Fruit fly (Drosophila melanogaster) whole organism, embryonic: ENCODE measurements around the gene CG42727.

Experiments
- Atf-2 ChIP-seq: fragments of 200-800 bp; sonication (Bioruptor generic); optimal IDR thresholded peaks from 2 replicates; lab custom pipeline; 2016; ENCODE audit warnings: missing biosample characterization, missing genetic modification characterization
- CG10147 ChIP-seq: fragments of 200-800 bp; sonication (Bioruptor generic); optimal IDR thresholded peaks from 2 replicates; lab custom pipeline; 2019; ENCODE audit warnings: missing biosample characterization, mild to moderate bottlenecking, missing genetic modification characterization, moderate library complexity
- CG10267 ChIP-seq: fragments of 200-800 bp; sonication (Bioruptor generic); optimal IDR thresholded peaks from 2 replicates; lab custom pipeline; 2018; ENCODE audit warnings: missing biosample characterization, mild to moderate bottlenecking, missing genetic modification characterization, moderate library complexity
- CG10654 ChIP-seq: fragments of 200-800 bp; sonication (Bioruptor generic); optimal IDR thresholded peaks from 2 replicates; lab custom pipeline; 2016; ENCODE audit warnings: missing biosample characterization, missing genetic modification characterization
- CG11398 ChIP-seq: fragments of 200-800 bp; sonication (Bioruptor generic); optimal IDR thresholded peaks from 2 replicates; lab custom pipeline; 2016; ENCODE audit warnings: missing biosample characterization, missing genetic modification characterization
- CG11723 ChIP-seq: fragments of 200-800 bp; sonication (Bioruptor generic); optimal IDR thresholded peaks from 2 replicates; lab custom pipeline; 2017; ENCODE audit warnings: missing biosample characterization, mild to moderate bottlenecking, missing genetic modification characterization
- CG12942 ChIP-seq: fragments of 200-800 bp; sonication (Bioruptor generic); optimal IDR thresholded peaks from 3 replicates; lab custom pipeline; 2016; ENCODE audit warnings: missing biosample characterization, missing genetic modification characterization
- CG13775 ChIP-seq: fragments of 200-800 bp; sonication (Bioruptor generic); optimal IDR thresholded peaks from 3 replicates; lab custom pipeline; 2017; ENCODE audit warnings: missing biosample characterization, mild to moderate bottlenecking, missing genetic modification characterization
- CG14667 ChIP-seq: fragments of 200-800 bp; sonication (Bioruptor generic); IDR thresholded peaks from 2 replicates; pipeline ENCODE4 v1.3.6; 2022; ENCODE audit warnings: missing biosample characterization, missing genetic modification characterization
- CG15269 ChIP-seq: fragments of 200-800 bp; sonication (Bioruptor generic); optimal IDR thresholded peaks from 2 replicates; lab custom pipeline; 2018; ENCODE audit warnings: missing biosample characterization, mild to moderate bottlenecking, missing genetic modification characterization, moderate library complexity
- CG1602 ChIP-seq: fragments of 200-800 bp; sonication (Bioruptor generic); optimal IDR thresholded peaks from 3 replicates; lab custom pipeline; 2016; ENCODE audit warnings: missing biosample characterization, missing genetic modification characterization
- CG16863 ChIP-seq: fragments of 200-800 bp; sonication (Bioruptor generic); optimal IDR thresholded peaks from 3 replicates; lab custom pipeline; 2016; ENCODE audit warnings: missing biosample characterization, missing genetic modification characterization
- CG17186 ChIP-seq: fragments of 200-800 bp; sonication (Bioruptor generic); optimal IDR thresholded peaks from 3 replicates; lab custom pipeline; 2017; ENCODE audit warnings: missing biosample characterization, missing genetic modification reagents, missing genetic modification characterization
- CG17829 ChIP-seq: fragments of 200-800 bp; optimal IDR thresholded peaks from 2 replicates; lab custom pipeline; 2019; ENCODE audit warnings: missing biosample characterization, mild to moderate bottlenecking, missing genetic modification characterization, moderate library complexity
- CG1832 ChIP-seq: fragments of 200-800 bp; sonication (Bioruptor generic); optimal IDR thresholded peaks from 2 replicates; lab custom pipeline; 2017; ENCODE audit warnings: missing biosample characterization, mild to moderate bottlenecking, missing genetic modification characterization, inconsistent platforms
- CG34422 ChIP-seq: fragments of 200-800 bp; sonication (Bioruptor generic); IDR thresholded peaks from 3 replicates; pipeline ENCODE4 v1.3.6; 2022; ENCODE audit warnings: missing biosample characterization, missing genetic modification characterization
- CG3847 ChIP-seq: fragments of 200-800 bp; sonication (Bioruptor generic); IDR thresholded peaks from 2 replicates; pipeline ENCODE4 v1.3.6; 2022; ENCODE audit warnings: missing biosample characterization, missing genetic modification characterization
- CG43689 ChIP-seq: fragments of 200-800 bp; sonication (Bioruptor generic); IDR thresholded peaks from 2 replicates; pipeline ENCODE4 v1.3.6; 2022; ENCODE audit warnings: missing biosample characterization, missing genetic modification characterization
- CG6854 ChIP-seq: fragments of 200-800 bp; sonication (Bioruptor generic); optimal IDR thresholded peaks from 3 replicates; lab custom pipeline; 2017; ENCODE audit warnings: missing biosample characterization, mild to moderate bottlenecking, missing genetic modification characterization
- CG7357 ChIP-seq: fragments of 200-800 bp; sonication (Bioruptor generic); IDR thresholded peaks from 3 replicates; pipeline ENCODE4 v1.3.6; 2022; ENCODE audit warnings: missing biosample characterization, missing genetic modification characterization
- CG7372 ChIP-seq: fragments of 200-800 bp; sonication (Bioruptor generic); IDR thresholded peaks from 2 replicates; pipeline ENCODE4 v1.3.6; 2022; ENCODE audit warnings: missing biosample characterization, missing genetic modification characterization
- CG8924 ChIP-seq: fragments of 200-800 bp; optimal IDR thresholded peaks from 3 replicates; lab custom pipeline; 2019; ENCODE audit warnings: missing biosample characterization, mild to moderate bottlenecking, missing genetic modification characterization, moderate library complexity
- Dad ChIP-seq: fragments of 200-800 bp; sonication (Bioruptor generic); optimal IDR thresholded peaks from 3 replicates; lab custom pipeline; 2016; ENCODE audit warnings: missing biosample characterization, missing genetic modification characterization
- Dref ChIP-seq: fragments of 200-800 bp; sonication (Bioruptor generic); IDR thresholded peaks from 2 replicates; pipeline ENCODE4 v1.3.6; 2022; ENCODE audit warnings: missing biosample characterization, missing genetic modification characterization
- ERR ChIP-seq: fragments of 200-800 bp; sonication (Bioruptor generic); optimal IDR thresholded peaks from 2 replicates; lab custom pipeline; 2016; ENCODE audit warnings: missing biosample characterization, missing genetic modification characterization
- Eip74EF ChIP-seq, 2 experiments: fragments of 200-800 bp in 1 of 2; fragments of >200 bp in 1 of 2; sonication (Bioruptor generic) in 1 of 2; optimal IDR thresholded peaks; 2 replicates each; lab custom pipeline; 2017 to 2019; ENCODE audit warnings: missing biosample characterization in 2 of 2, missing genetic modification characterization in 2 of 2, mild to moderate bottlenecking in 1 of 2, moderate library complexity in 1 of 2
- Hey ChIP-seq: fragments of 200-800 bp; sonication (Bioruptor generic); optimal IDR thresholded peaks from 3 replicates; lab custom pipeline; 2018; ENCODE audit warnings: missing biosample characterization, mild to moderate bottlenecking, missing genetic modification characterization
- Hmr ChIP-seq: fragments of 200-800 bp; sonication (Bioruptor generic); optimal IDR thresholded peaks from 3 replicates; lab custom pipeline; 2017; ENCODE audit warnings: mild to moderate bottlenecking, missing biosample characterization, missing genetic modification reagents, missing genetic modification characterization
- Oaz ChIP-seq: fragments of 200-800 bp; sonication (Bioruptor generic); IDR thresholded peaks from 2 replicates; pipeline ENCODE4 v1.3.6; 2022; ENCODE audit warnings: missing biosample characterization, missing genetic modification characterization
- ase ChIP-seq: fragments of 200-800 bp; sonication (Bioruptor generic); IDR thresholded peaks from 3 replicates; pipeline ENCODE4 v1.3.6; 2022; ENCODE audit warnings: missing biosample characterization, missing genetic modification characterization
- ato ChIP-seq: fragments of 200-800 bp; sonication (Bioruptor generic); IDR thresholded peaks from 2 replicates; pipeline ENCODE4 v1.3.6; 2022; ENCODE audit warnings: missing biosample characterization, missing genetic modification characterization; ENCODE audit not compliant: partially characterized antibody
- disco-r ChIP-seq: fragments of 200-800 bp; sonication (Bioruptor generic); optimal IDR thresholded peaks from 2 replicates; lab custom pipeline; 2016; ENCODE audit warnings: missing biosample characterization, missing genetic modification characterization
- ftz-f1 ChIP-seq: fragments of 200-800 bp; sonication (Bioruptor generic); optimal IDR thresholded peaks from 2 replicates; lab custom pipeline; 2016; ENCODE audit warnings: missing biosample characterization, missing genetic modification characterization
- gcm ChIP-seq: fragments of 200-800 bp; sonication (Bioruptor generic); optimal IDR thresholded peaks from 2 replicates; lab custom pipeline; 2019; ENCODE audit warnings: missing biosample characterization, mild to moderate bottlenecking, missing genetic modification characterization, moderate library complexity
- grn ChIP-seq: fragments of 200-800 bp; sonication (Bioruptor generic); optimal IDR thresholded peaks from 3 replicates; lab custom pipeline; 2017; ENCODE audit warnings: missing biosample characterization, missing genetic modification characterization
- hkb ChIP-seq, 2 experiments: fragments of 200-800 bp in 1 of 2; fragments of >200 bp in 1 of 2; sonication (Bioruptor generic) in 1 of 2; IDR thresholded peaks in 1 of 2; optimal IDR thresholded peaks in 1 of 2; 2 replicates each; pipeline versions ENCODE4 v1.3.6 to Lab custom; 2017 to 2022; ENCODE audit warnings: missing biosample characterization in 1 of 2, missing genetic modification characterization in 1 of 2
- ind ChIP-seq: fragments of 200-800 bp; sonication (Bioruptor generic); optimal IDR thresholded peaks from 3 replicates; lab custom pipeline; 2016; ENCODE audit warnings: missing biosample characterization, missing genetic modification characterization
- inv ChIP-seq: fragments of 200-800 bp; sonication (Bioruptor generic); IDR thresholded peaks from 2 replicates; pipeline ENCODE4 v1.3.6; 2022; ENCODE audit warnings: missing biosample characterization, missing genetic modification characterization; ENCODE audit not compliant: partially characterized antibody
- jing ChIP-seq: fragments of 200-800 bp; sonication (Bioruptor generic); optimal IDR thresholded peaks from 2 replicates; lab custom pipeline; 2018; ENCODE audit warnings: missing biosample characterization, mild to moderate bottlenecking, missing genetic modification characterization
- mirr ChIP-seq: fragments of 200-800 bp; sonication (Bioruptor generic); optimal IDR thresholded peaks from 3 replicates; lab custom pipeline; 2018; ENCODE audit warnings: missing biosample characterization, mild to moderate bottlenecking, missing genetic modification characterization
- p53 ChIP-seq: fragments of 200-800 bp; sonication (Bioruptor generic); optimal IDR thresholded peaks from 2 replicates; lab custom pipeline; 2016; ENCODE audit warnings: missing biosample characterization, missing genetic modification characterization
- peb ChIP-seq: fragments of 200-800 bp; sonication (Bioruptor generic); IDR thresholded peaks from 2 replicates; pipeline ENCODE4 v1.3.6; 2022; ENCODE audit warnings: missing biosample characterization, missing genetic modification characterization
- psq ChIP-seq: fragments of 200-800 bp; sonication (Bioruptor generic); optimal IDR thresholded peaks from 2 replicates; lab custom pipeline; 2017; ENCODE audit warnings: missing biosample characterization, missing genetic modification characterization
- sens-2 ChIP-seq: fragments of 200-800 bp; sonication (Bioruptor generic); IDR thresholded peaks from 2 replicates; pipeline ENCODE4 v1.3.6; 2022; ENCODE audit warnings: missing biosample characterization, missing genetic modification characterization
- shn ChIP-seq: fragments of 200-800 bp; sonication (Bioruptor generic); optimal IDR thresholded peaks from 3 replicates; lab custom pipeline; 2016; ENCODE audit warnings: missing biosample characterization, missing genetic modification characterization
- slp2 ChIP-seq: fragments of 200-800 bp; sonication (Bioruptor generic); optimal IDR thresholded peaks from 2 replicates; lab custom pipeline; 2016; ENCODE audit warnings: missing biosample characterization, missing genetic modification characterization
- sna ChIP-seq: fragments of 200-800 bp; sonication (Bioruptor generic); IDR thresholded peaks from 2 replicates; pipeline ENCODE4 v1.3.6; 2022; ENCODE audit warnings: missing biosample characterization, missing genetic modification characterization; ENCODE audit not compliant: partially characterized antibody
- stc ChIP-seq: fragments of 200-800 bp; sonication (Bioruptor generic); IDR thresholded peaks from 2 replicates; pipeline ENCODE4 v1.3.6; 2022; ENCODE audit warnings: missing biosample characterization, missing genetic modification characterization
- vfl ChIP-seq: fragments of 200-800 bp; sonication (Bioruptor generic); optimal IDR thresholded peaks from 2 replicates; lab custom pipeline; 2016; ENCODE audit warnings: missing biosample characterization, missing genetic modification characterization
- wor ChIP-seq: fragments of 200-800 bp; sonication (Bioruptor generic); IDR thresholded peaks from 2 replicates; pipeline ENCODE4 v1.3.6; 2022; ENCODE audit warnings: missing biosample characterization, missing genetic modification characterization
- zfh2 ChIP-seq: fragments of 200-800 bp; sonication (Bioruptor generic); optimal IDR thresholded peaks from 2 replicates; lab custom pipeline; 2016; ENCODE audit warnings: missing biosample characterization, missing genetic modification characterization

CG42727 gene

DNA sequence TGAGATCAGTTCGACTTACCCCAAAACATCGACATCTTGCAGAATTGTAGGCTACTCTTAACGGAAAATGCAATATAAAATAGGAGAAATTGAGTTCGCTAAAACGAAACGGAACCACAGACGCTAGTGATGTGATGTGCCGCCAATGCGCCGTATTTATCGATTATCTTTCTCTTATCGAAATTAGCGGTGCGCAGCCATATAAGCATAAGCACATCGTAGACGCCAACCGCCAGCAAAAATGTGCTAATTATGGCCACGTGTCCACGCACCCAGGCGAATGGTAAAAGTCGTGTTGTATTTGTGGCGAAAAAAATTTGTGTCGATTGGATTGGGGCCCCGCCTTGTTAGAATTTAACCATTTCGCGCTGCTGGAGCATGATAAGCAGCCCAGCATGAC is 14.9 kb upstream of the CG42727 start, which contains the start of the genes Fkbp39 and Cyfip (continued):
- TF ChIP-seq Dref (GFP tag; lab: Robert Waterston, UW) (peak; percentile 99), CG17186 (peak; percentile 98), Hmr (GFP tag; lab: Kevin White, UChicago) (peak; percentile 78), sens-2 (no peak), CG12942 (peak; percentile 8), Oaz (GFP tag; lab: Robert Waterston, UW) (no peak), peb (GFP tag; lab: Robert Waterston, UW) (no peak), disco-r (GFP tag; lab: Kevin White, UChicago) (no peak), mirr (GFP tag; lab: Kevin White, UChicago) (peak; percentile 21), CG10147 (no peak), CG10267 (tag; lab: Kevin White, UChicago) (peak; percentile 60), CG1832 (GFP tag; lab: Kevin White, UChicago) (no peak), Atf-2 (GFP tag; lab: Kevin White, UChicago) (no peak), inv (peak; percentile 59), CG6854 (GFP tag; lab: Kevin White, UChicago) (no peak), vfl (GFP tag; lab: Kevin White, UChicago) (peak; percentile 61), jing (GFP tag; lab: Kevin White, UChicago) (no peak), CG34422 (GFP tag; lab: Robert Waterston, UW) (peak; percentile 94), Dad (GFP tag; lab: Kevin White, UChicago) (peak; percentile 59), CG1602 (no peak), CG13775 (GFP tag; lab: Kevin White, UChicago) (peak; percentile 40), Eip74EF (GFP tag; optimal IDR thresholded peaks at IDR 0.05; lab: Kevin White, UChicago) (no peak), stc (GFP tag; lab: Robert Waterston, UW) (no peak), CG8924 (tag; lab: Kevin White, UChicago) (peak; percentile 40), ato (GFP tag; lab: Robert Waterston, UW) (peak; percentile 67), p53 (GFP tag; lab: Kevin White, UChicago) (peak; percentile 62), CG17829 (peak; percentile 77), ind (peak; percentile 25), slp2 (GFP tag; lab: Kevin White, UChicago) (no peak), CG7357 (no peak), CG3847 (GFP tag; lab: Robert Waterston, UW) (peak; percentile 69), psq (GFP tag; lab: Kevin White, UChicago) (no peak), gcm (GFP tag; lab: Kevin White, UChicago) (no peak), CG10654 (peak; percentile 10), CG11398 (GFP tag; lab: Kevin White, UChicago) (no peak), grn (no peak), CG43689 (no peak), CG16863 (GFP tag; lab: Kevin White, UChicago) (peak; percentile 9), ftz-f1 (GFP tag; lab: Kevin White, UChicago) (peak; percentile 73), ERR (GFP tag; lab: Kevin White, UChicago) (peak; percentile 62), hkb (optimal IDR thresholded peaks at IDR 0.05; lab: Kevin White, UChicago) (no peak), hkb (GFP tag; IDR thresholded peaks at IDR 0.05; lab: Robert Waterston, UW) (0 out of 2 replicates have a peak, but pooled peaks have one; percentile 13), Hey (tag; lab: Kevin White, UChicago) (no peak), zfh2 (GFP tag; lab: Kevin White, UChicago) (peak; percentile 76), CG11723 (GFP tag; lab: Kevin White, UChicago) (no peak), shn (peak; percentile 49), ase (0 out of 3 replicates have a peak, but pooled peaks have one; percentile 27), wor (GFP tag; lab: Robert Waterston, UW) (no peak), CG7372 (no peak), CG14667 (GFP tag; lab: Robert Waterston, UW) (no peak), CG15269 (tag; lab: Kevin White, UChicago) (no peak), sna (peak; percentile 54; the same call in 1 of the 2 replicates)
